Fruit fly (Drosophila melanogaster) whole organism, embryonic: ENCODE data around the gene CG16965.

Source experiments
- Blimp-1 ChIP-seq: fragments of 200-800 bp; sonication (Bioruptor generic); optimal IDR thresholded peaks from 3 replicates; lab custom pipeline; 2018; ENCODE audit warnings: missing biosample characterization, missing genetic modification characterization, mild to moderate bottlenecking, moderate library complexity, missing genetic modification reagents
- C15 ChIP-seq: fragments of 200-800 bp; sonication (Bioruptor generic); IDR thresholded peaks from 3 replicates; pipeline ENCODE4 v1.3.6; 2022; ENCODE audit warnings: missing biosample characterization, missing genetic modification characterization
- CG10321 ChIP-seq: fragments of 200-800 bp; sonication (Bioruptor generic); IDR thresholded peaks from 2 replicates; pipeline ENCODE4 v1.3.6; 2022; ENCODE audit warnings: missing biosample characterization, missing genetic modification characterization
- CG10366 ChIP-seq: fragments of 200-800 bp; sonication (Bioruptor generic); IDR thresholded peaks from 2 replicates; pipeline ENCODE4 v1.3.6; 2022; ENCODE audit warnings: missing biosample characterization, missing genetic modification characterization
- CG11504 ChIP-seq: fragments of 200-800 bp; sonication (Bioruptor generic); optimal IDR thresholded peaks from 3 replicates; lab custom pipeline; 2019; ENCODE audit warnings: missing biosample characterization, mild to moderate bottlenecking, missing genetic modification characterization, moderate library complexity
- CG13894 ChIP-seq: fragments of 200-800 bp; sonication (Bioruptor generic); optimal IDR thresholded peaks from 3 replicates; lab custom pipeline; 2018; ENCODE audit warnings: missing biosample characterization, mild to moderate bottlenecking, missing genetic modification characterization, moderate library complexity
- CG1647 ChIP-seq: fragments of 200-800 bp; sonication (Bioruptor generic); optimal IDR thresholded peaks from 3 replicates; lab custom pipeline; 2016; ENCODE audit warnings: missing biosample characterization, missing genetic modification characterization
- CG16815 ChIP-seq: fragments of 200-800 bp; sonication (Bioruptor generic); optimal IDR thresholded peaks from 3 replicates; lab custom pipeline; 2017; ENCODE audit warnings: missing biosample characterization, mild to moderate bottlenecking, missing genetic modification characterization
- CG18011 ChIP-seq: fragments of 200-800 bp; sonication (Bioruptor generic); optimal IDR thresholded peaks from 2 replicates; lab custom pipeline; 2017; ENCODE audit warnings: missing biosample characterization, missing genetic modification characterization, mild to moderate bottlenecking, moderate library complexity, missing genotype
- CG18476 ChIP-seq: fragments of 200-800 bp; sonication (Bioruptor generic); optimal IDR thresholded peaks from 2 replicates; lab custom pipeline; 2016; ENCODE audit warnings: missing biosample characterization, mild to moderate bottlenecking, missing genetic modification characterization
- CG18619 ChIP-seq: fragments of 200-800 bp; sonication (Bioruptor generic); optimal IDR thresholded peaks from 3 replicates; lab custom pipeline; 2017; ENCODE audit warnings: missing biosample characterization, mild to moderate bottlenecking, missing genetic modification characterization
- CG32532 ChIP-seq: fragments of 200-800 bp; sonication (Bioruptor generic); IDR thresholded peaks from 2 replicates; pipeline ENCODE4 v1.3.6; 2022; ENCODE audit warnings: missing biosample characterization, missing genetic modification characterization
- CG33213 ChIP-seq: fragments of 200-800 bp; sonication (Bioruptor generic); optimal IDR thresholded peaks from 3 replicates; lab custom pipeline; 2016; ENCODE audit warnings: missing biosample characterization, missing genetic modification characterization
- CG4424 ChIP-seq: fragments of 200-800 bp; sonication (Bioruptor generic); optimal IDR thresholded peaks from 3 replicates; lab custom pipeline; 2016; ENCODE audit warnings: missing biosample characterization, missing genetic modification characterization
- CG7372 ChIP-seq: fragments of 200-800 bp; sonication (Bioruptor generic); IDR thresholded peaks from 2 replicates; pipeline ENCODE4 v1.3.6; 2022; ENCODE audit warnings: missing biosample characterization, missing genetic modification characterization
- CG8290 ChIP-seq, 3 experiments: fragments of 200-800 bp; sonication (Bioruptor generic); optimal IDR thresholded peaks; 2 replicates each; lab custom pipeline; 2016 to 2019; ENCODE audit warnings: missing biosample characterization in 3 of 3, missing genetic modification characterization in 3 of 3, mild to moderate bottlenecking in 2 of 3, moderate library complexity in 1 of 3
- CG9215 ChIP-seq: fragments of 200-800 bp; sonication (Bioruptor generic); IDR thresholded peaks from 2 replicates; pipeline ENCODE4 v1.3.6; 2022; ENCODE audit warnings: missing biosample characterization, missing genetic modification characterization
- CG9876 ChIP-seq: fragments of 200-800 bp; sonication (Bioruptor generic); optimal IDR thresholded peaks from 2 replicates; lab custom pipeline; 2016; ENCODE audit warnings: missing biosample characterization, missing genetic modification characterization
- Gsc ChIP-seq: fragments of 200-800 bp; sonication (Bioruptor generic); IDR thresholded peaks from 2 replicates; pipeline ENCODE4 v1.3.6; 2022; ENCODE audit warnings: missing biosample characterization, missing genetic modification characterization
- Hr78 ChIP-seq, 2 experiments: fragments of 200-800 bp in 1 of 2; fragments of >200 bp in 1 of 2; sonication (Bioruptor generic) in 1 of 2; optimal IDR thresholded peaks; 2 replicates each; lab custom pipeline; 2017 to 2019; ENCODE audit warnings: missing biosample characterization in 2 of 2, missing genetic modification characterization in 2 of 2, mild to moderate bottlenecking in 1 of 2, moderate library complexity in 1 of 2
- Hsf ChIP-seq: fragments of 200-800 bp; sonication (Bioruptor generic); optimal IDR thresholded peaks from 3 replicates; lab custom pipeline; 2016; ENCODE audit warnings: missing biosample characterization, missing genetic modification characterization
- Jarid2 ChIP-seq: fragments of 200-800 bp; sonication (Bioruptor generic); optimal IDR thresholded peaks from 3 replicates; lab custom pipeline; 2017; ENCODE audit warnings: mild to moderate bottlenecking, missing biosample characterization, missing genetic modification reagents, missing genetic modification characterization
- Kr ChIP-seq: fragments of 200-800 bp; sonication (Bioruptor generic); optimal IDR thresholded peaks from 2 replicates; lab custom pipeline; 2017; ENCODE audit warnings: missing biosample characterization, mild to moderate bottlenecking, missing genetic modification characterization
- Lim3 ChIP-seq: fragments of 200-800 bp; sonication (Bioruptor generic); IDR thresholded peaks from 2 replicates; pipeline ENCODE4 v1.3.6; 2022; ENCODE audit warnings: missing biosample characterization, missing genetic modification characterization
- Max ChIP-seq: fragments of 200-800 bp; sonication (Bioruptor generic); optimal IDR thresholded peaks from 2 replicates; lab custom pipeline; 2016; ENCODE audit warnings: missing biosample characterization, mild to moderate bottlenecking, missing genetic modification characterization
- aop ChIP-seq: fragments of 200-800 bp; sonication (Bioruptor generic); IDR thresholded peaks from 2 replicates; pipeline ENCODE4 v1.3.6; 2022; ENCODE audit warnings: missing biosample characterization, missing genetic modification characterization
- bsh ChIP-seq, 2 experiments: fragments of 200-800 bp; sonication (Bioruptor generic); optimal IDR thresholded peaks; 2 replicates each; lab custom pipeline; 2017 to 2018; ENCODE audit warnings: mild to moderate bottlenecking in 2 of 2, missing biosample characterization in 2 of 2, missing genetic modification characterization in 2 of 2, moderate library complexity in 1 of 2
- cato ChIP-seq: fragments of 200-800 bp; sonication (Bioruptor generic); optimal IDR thresholded peaks from 2 replicates; lab custom pipeline; 2016; ENCODE audit warnings: missing biosample characterization, missing genetic modification characterization, borderline replicate concordance
- chinmo ChIP-seq: fragments of 200-800 bp; sonication (Bioruptor generic); IDR thresholded peaks from 4 replicates; pipeline ENCODE4 v1.3.6; 2022; ENCODE audit warnings: missing biosample characterization, missing genetic modification characterization; ENCODE audit not compliant: partially characterized antibody
- chn ChIP-seq: fragments of 200-800 bp; sonication (Bioruptor generic); optimal IDR thresholded peaks from 2 replicates; lab custom pipeline; 2016; ENCODE audit warnings: missing biosample characterization, missing genetic modification characterization
- crc ChIP-seq: fragments of 200-800 bp; sonication (Bioruptor generic); optimal IDR thresholded peaks from 2 replicates; lab custom pipeline; 2016; ENCODE audit warnings: missing biosample characterization, missing genetic modification characterization
- disco-r ChIP-seq: fragments of 200-800 bp; sonication (Bioruptor generic); optimal IDR thresholded peaks from 2 replicates; lab custom pipeline; 2016; ENCODE audit warnings: missing biosample characterization, missing genetic modification characterization
- exex ChIP-seq: fragments of 200-800 bp; sonication (Bioruptor generic); optimal IDR thresholded peaks from 4 replicates; lab custom pipeline; 2018; ENCODE audit warnings: missing biosample characterization, mild to moderate bottlenecking, missing genetic modification characterization, moderate library complexity
- ftz-f1 ChIP-seq: fragments of 200-800 bp; sonication (Bioruptor generic); optimal IDR thresholded peaks from 2 replicates; lab custom pipeline; 2016; ENCODE audit warnings: missing biosample characterization, missing genetic modification characterization
- hb ChIP-seq: fragments of 200-800 bp; sonication (Bioruptor generic); IDR thresholded peaks from 3 replicates; pipeline ENCODE4 v1.3.6; 2022; ENCODE audit warnings: missing biosample characterization, missing genetic modification characterization; ENCODE audit not compliant: partially characterized antibody
- hbn ChIP-seq: fragments of 200-800 bp; sonication (Bioruptor generic); IDR thresholded peaks from 2 replicates; pipeline ENCODE4 v1.3.6; 2022; ENCODE audit warnings: missing biosample characterization, missing genetic modification characterization; ENCODE audit not compliant: partially characterized antibody
- her ChIP-seq: fragments of 200-800 bp; sonication (Bioruptor generic); optimal IDR thresholded peaks from 2 replicates; lab custom pipeline; 2016; ENCODE audit warnings: missing biosample characterization, missing genetic modification characterization
- klu ChIP-seq: fragments of 200-800 bp; sonication (Bioruptor generic); IDR thresholded peaks from 2 replicates; pipeline ENCODE4 v1.3.6; 2022; ENCODE audit warnings: missing biosample characterization, missing genetic modification characterization
- lola ChIP-seq, 3 experiments: fragments of >200 bp in 2 of 3; fragments of 200-800 bp in 1 of 3; sonication (Bioruptor generic) in 1 of 3; optimal IDR thresholded peaks; 2 replicates each; lab custom pipeline; 2017 to 2019; ENCODE audit warnings: missing biosample characterization in 3 of 3, missing genetic modification characterization in 3 of 3, mild to moderate bottlenecking in 1 of 3, moderate library complexity in 1 of 3
- nom ChIP-seq: fragments of 200-800 bp; sonication (Bioruptor generic); optimal IDR thresholded peaks from 2 replicates; lab custom pipeline; 2017; ENCODE audit warnings: missing biosample characterization, missing genetic modification characterization, mild to moderate bottlenecking, moderate library complexity, missing genetic modification reagents
- peb ChIP-seq: fragments of 200-800 bp; sonication (Bioruptor generic); IDR thresholded peaks from 2 replicates; pipeline ENCODE4 v1.3.6; 2022; ENCODE audit warnings: missing biosample characterization, missing genetic modification characterization
- ranshi ChIP-seq: fragments of 200-800 bp; sonication (Bioruptor generic); IDR thresholded peaks from 2 replicates; pipeline ENCODE4 v1.3.6; 2022; ENCODE audit warnings: missing biosample characterization, missing genetic modification characterization
- sc ChIP-seq, 3 experiments: fragments of >200 bp in 2 of 3; fragments of 200-800 bp in 1 of 3; sonication (Bioruptor generic) in 1 of 3; optimal IDR thresholded peaks; 2 replicates in 2 of 3; 3 replicates in 1 of 3; lab custom pipeline; 2017; ENCODE audit warnings: mild to moderate bottlenecking in 1 of 3, missing biosample characterization in 1 of 3, missing genetic modification characterization in 1 of 3, missing genetic modification reagents in 1 of 3
- scrt ChIP-seq: fragments of 200-800 bp; sonication (Bioruptor generic); optimal IDR thresholded peaks from 2 replicates; lab custom pipeline; 2018; ENCODE audit warnings: missing biosample characterization, mild to moderate bottlenecking, missing genetic modification characterization, moderate library complexity
- sens-2 ChIP-seq: fragments of 200-800 bp; sonication (Bioruptor generic); IDR thresholded peaks from 2 replicates; pipeline ENCODE4 v1.3.6; 2022; ENCODE audit warnings: missing biosample characterization, missing genetic modification characterization
- sna ChIP-seq: fragments of 200-800 bp; sonication (Bioruptor generic); IDR thresholded peaks from 2 replicates; pipeline ENCODE4 v1.3.6; 2022; ENCODE audit warnings: missing biosample characterization, missing genetic modification characterization; ENCODE audit not compliant: partially characterized antibody
- tup ChIP-seq: fragments of 200-800 bp; sonication (Bioruptor generic); optimal IDR thresholded peaks from 2 replicates; lab custom pipeline; 2016; ENCODE audit warnings: missing biosample characterization, mild to moderate bottlenecking, missing genetic modification characterization, moderate library complexity
- wor ChIP-seq: fragments of 200-800 bp; sonication (Bioruptor generic); IDR thresholded peaks from 2 replicates; pipeline ENCODE4 v1.3.6; 2022; ENCODE audit warnings: missing biosample characterization, missing genetic modification characterization
- z ChIP-seq: fragments of 200-800 bp; sonication (Bioruptor generic); IDR thresholded peaks from 3 replicates; pipeline ENCODE4 v1.3.6; 2022; ENCODE audit warnings: missing biosample characterization, missing genetic modification characterization

CG16965 gene

DNA sequence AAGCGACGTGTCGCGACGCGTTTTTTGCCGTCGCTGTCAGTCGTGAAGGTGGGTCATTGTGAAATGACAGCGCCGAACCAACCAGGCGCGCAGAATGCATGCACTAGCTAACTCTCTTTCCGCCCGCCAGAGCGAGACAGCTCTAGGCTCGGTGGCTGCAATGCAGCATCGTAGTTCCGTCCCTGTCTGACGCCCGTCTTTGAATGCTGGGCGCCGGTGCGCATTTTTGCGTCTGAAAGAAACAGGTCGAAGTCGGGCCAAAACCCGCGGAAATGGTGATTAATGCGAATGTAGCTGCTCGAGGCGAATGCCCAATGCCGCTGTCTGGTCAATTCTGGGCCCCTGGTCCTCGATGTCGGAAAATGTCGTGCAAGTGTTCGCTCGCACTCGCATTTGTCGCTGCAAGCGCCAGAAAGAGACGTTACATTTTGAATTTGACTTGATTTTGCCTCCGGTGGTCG, 26.0 kb downstream of the CG16965 start (continued):
- TF ChIP-seq CG10321 (GFP tag; lab: Robert Waterston, UW) (no peak), CG32532 (GFP tag; lab: Robert Waterston, UW) (no peak), sc (optimal IDR thresholded peaks at IDR 0.05; lab: Kevin White, UChicago) (no peak), sc (GFP tag; optimal IDR thresholded peaks at IDR 0.05; lab: Kevin White, UChicago) (peak; percentile 17), disco-r (GFP tag; lab: Kevin White, UChicago) (peak; percentile 50), CG1647 (GFP tag; lab: Kevin White, UChicago) (peak; percentile 24), her (GFP tag; lab: Kevin White, UChicago) (peak; percentile 77), CG16815 (no peak), Gsc (no peak), lola (GFP tag; optimal IDR thresholded peaks at IDR 0.05; lab: Kevin White, UChicago) (no peak), chn (peak; percentile 92), CG13894 (peak; percentile 96), Hr78 (GFP tag; optimal IDR thresholded peaks at IDR 0.05; lab: Kevin White, UChicago) (peak in 1 of 2 experiments; percentile 94), Jarid2 (GFP tag; lab: Kevin White, UChicago) (peak; percentile 50), CG8290 (GFP tag; optimal IDR thresholded peaks at IDR 0.05; lab: Kevin White, UChicago) (peak; percentile 53), CG8290 (tag; optimal IDR thresholded peaks at IDR 0.05; lab: Kevin White, UChicago) (peak; percentile 90 to 93), Max (GFP tag; lab: Kevin White, UChicago) (peak; percentile 26), scrt (GFP tag; lab: Kevin White, UChicago) (no peak), nom (GFP tag; lab: Kevin White, UChicago) (peak; percentile 95), Kr (GFP tag; lab: Kevin White, UChicago) (peak; percentile 90), hbn (GFP tag; lab: Robert Waterston, UW) (no peak), CG10366 (no peak), tup (GFP tag; lab: Kevin White, UChicago) (no peak), hb (GFP tag; lab: Robert Waterston, UW) (no peak), klu (GFP tag; lab: Robert Waterston, UW) (no peak), CG11504 (tag; lab: Kevin White, UChicago) (peak; percentile 84), sens-2 (GFP tag; lab: Robert Waterston, UW) (no peak), CG18476 (GFP tag; lab: Kevin White, UChicago) (no peak), CG4424 (GFP tag; lab: Kevin White, UChicago) (no peak), C15 (GFP tag; lab: Robert Waterston, UW) (no peak), ftz-f1 (GFP tag; lab: Kevin White, UChicago) (peak; percentile 98), sna (GFP tag; lab: Robert Waterston, UW) (no peak), ranshi (no peak), aop (GFP tag; lab: Robert Waterston, UW) (no peak), CG9876 (no peak), CG33213 (GFP tag; lab: Kevin White, UChicago) (peak; percentile 91), Hsf (GFP tag; lab: Kevin White, UChicago) (no peak), crc (GFP tag; lab: Kevin White, UChicago) (no peak), bsh (GFP tag; optimal IDR thresholded peaks at IDR 0.05; lab: Kevin White, UChicago) (peak; percentile 38 to 75), wor (GFP tag; lab: Robert Waterston, UW) (no peak), CG18619 (peak; percentile 29), Lim3 (GFP tag; lab: Robert Waterston, UW) (no peak), CG9215 (GFP tag; lab: Robert Waterston, UW) (no peak), CG7372 (GFP tag; lab: Robert Waterston, UW) (no peak), CG18011 (GFP tag; lab: Kevin White, UChicago) (no peak), Blimp-1 (peak; percentile 45), peb (GFP tag; lab: Robert Waterston, UW) (no peak), cato (GFP tag; lab: Kevin White, UChicago) (no peak), chinmo (GFP tag; lab: Robert Waterston, UW) (no peak), z (GFP tag; lab: Robert Waterston, UW) (no peak), exex (tag; lab: Kevin White, UChicago) (peak; percentile 76)
